Worm (Caenorhabditis elegans) whole organism, L1 larva: ENCODE data around the gene Y39A1A.16.

Source experiments
- elt-2 ChIP-seq: sonication (generic microtip); optimal IDR thresholded peaks from 2 replicates; lab custom pipeline; 2016; ENCODE audit warnings: missing genetic modification characterization, mild to moderate bottlenecking, inconsistent platforms, missing compliant biosample characterization, missing genetic modification reagents
- lin-15B ChIP-seq: fragments of 150-350 bp; sonication (generic microtip); optimal IDR thresholded peaks from 3 replicates; lab custom pipeline; 2014; ENCODE audit warnings: missing biosample characterization, missing genetic modification characterization
- nhr-77 ChIP-seq: fragments of 150-350 bp; optimal IDR thresholded peaks from 2 replicates; lab custom pipeline; 2014; ENCODE audit warnings: missing biosample characterization, missing genetic modification characterization
- rnt-1 ChIP-seq: sonication (generic microtip); optimal IDR thresholded peaks from 2 replicates; lab custom pipeline; 2016; ENCODE audit warnings: mild to moderate bottlenecking, missing genetic modification characterization, moderate library complexity, missing compliant biosample characterization

DNA sequence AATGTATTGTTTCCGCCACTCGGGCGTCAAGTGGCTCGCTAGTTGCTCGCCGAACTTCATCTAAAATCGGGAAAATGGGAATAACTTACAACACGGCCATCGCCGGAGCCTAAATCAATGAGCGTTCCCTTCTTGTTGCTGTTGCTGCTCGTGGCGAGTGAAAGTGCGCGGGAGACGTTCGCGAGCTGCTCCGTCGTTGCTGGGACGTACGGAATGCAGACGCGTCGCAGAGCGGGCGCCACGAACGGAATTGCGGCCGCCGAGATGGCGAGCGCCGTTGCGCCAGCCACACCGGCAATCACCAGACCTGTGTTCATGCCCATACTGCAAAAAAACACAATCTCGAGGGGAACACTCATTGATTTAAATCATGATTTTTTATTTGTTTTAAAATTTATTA, 27.4 kb downstream of the Y39A1A.16 start:
- no peak for TF ChIP-seq lin-15B (tag; lab: Kevin White, UChicago)
- TF ChIP-seq nhr-77 (tag; lab: Kevin White, UChicago): no peak
- TF ChIP-seq rnt-1: no peak
- no peak for TF ChIP-seq elt-2 (tag; lab: Kevin White, UChicago)
